Worm (Caenorhabditis elegans): Measurements from ENCODE around the gene best-19.

Gene best-19

DNA sequence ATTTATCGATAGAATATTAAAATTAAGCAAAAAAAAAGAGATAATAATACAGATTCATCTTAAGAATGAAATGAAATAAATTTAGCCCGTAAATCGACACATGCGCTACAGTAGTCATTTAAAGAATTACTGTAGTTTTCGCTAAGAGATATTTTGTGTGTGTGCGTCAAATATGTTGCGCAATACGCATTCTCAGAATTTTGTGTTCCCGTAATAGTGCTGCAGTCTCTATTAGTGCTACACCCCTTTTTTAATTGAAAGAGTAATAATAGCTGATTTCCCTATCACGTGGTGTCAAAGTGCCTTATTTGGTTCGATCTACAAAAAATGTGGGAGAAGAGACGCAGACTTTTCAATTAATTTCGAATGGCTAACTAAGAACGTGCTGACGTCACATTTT lies 39.2 kb upstream of the best-19 start:
- TF ChIP-seq nhr-237 (tag; optimal IDR thresholded peaks at IDR 0.05) (no peak), ceh-82 (tag; optimal IDR thresholded peaks at IDR 0.05) (no peak), aly-2 (tag; optimal IDR thresholded peaks at IDR 0.05) (no peak), ama-1 (optimal IDR thresholded peaks at IDR 0.05) (no peak), nhr-129 (tag; optimal IDR thresholded peaks at IDR 0.05) (no peak), elt-3 (tag; optimal IDR thresholded peaks at IDR 0.05) (no peak), nhr-25 (tag; optimal IDR thresholded peaks at IDR 0.05) (no peak), egl-27 (tag; optimal IDR thresholded peaks at IDR 0.05) (no peak), gmeb-1 (tag; optimal IDR thresholded peaks at IDR 0.05) (no peak), ztf-11 (tag; optimal IDR thresholded peaks at IDR 0.05) (no peak)

DNA sequence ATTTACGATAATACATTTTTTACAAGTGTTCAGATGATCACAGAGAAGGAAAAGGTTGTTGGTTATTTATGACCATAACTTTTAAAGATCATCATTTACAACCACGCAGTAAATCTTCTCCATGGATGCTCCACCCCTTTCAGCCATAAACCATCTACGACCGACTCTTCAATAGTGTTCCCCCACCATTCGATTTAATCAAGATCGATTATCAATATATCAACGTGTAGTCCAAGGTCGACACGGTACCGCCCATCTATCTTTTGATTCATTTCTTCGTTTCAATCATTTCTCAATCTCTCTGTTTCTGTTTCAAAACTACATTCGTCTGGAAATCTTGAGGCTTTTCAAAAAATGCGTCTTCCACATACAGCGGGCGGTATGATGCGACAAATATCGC lies 38.6 kb upstream of the best-19 start, which contains the start of gene aass-1:
Gene aass-1 (plus strand): TSS at position 301 of the 400 bp plus-strand sequence.
- TF ChIP-seq F13H6.1 (tag; optimal IDR thresholded peaks at IDR 0.05) (no peak), skn-1 (tag; optimal IDR thresholded peaks at IDR 0.05) (no peak), mbf-1 (tag; optimal IDR thresholded peaks at IDR 0.05) (no peak), dmd-4 (tag; optimal IDR thresholded peaks at IDR 0.05) (no peak), lsy-2 (tag; optimal IDR thresholded peaks at IDR 0.05) (no peak), sem-4 (tag; optimal IDR thresholded peaks at IDR 0.05) (no peak), nhr-10 (tag; optimal IDR thresholded peaks at IDR 0.05) (no peak), ztf-4 (tag; optimal IDR thresholded peaks at IDR 0.05) (no peak), unc-55 (GFP tag; optimal IDR thresholded peaks at IDR 0.05) (no peak), mdl-1 (tag; optimal IDR thresholded peaks at IDR 0.05) (no peak), nhr-129 (tag; optimal IDR thresholded peaks at IDR 0.05) (no peak), fos-1 (tag; optimal IDR thresholded peaks at IDR 0.05) (no peak), mab-5 (tag; optimal IDR thresholded peaks at IDR 0.05) (no peak), ceh-82 (tag; optimal IDR thresholded peaks at IDR 0.05) (no peak)

DNA sequence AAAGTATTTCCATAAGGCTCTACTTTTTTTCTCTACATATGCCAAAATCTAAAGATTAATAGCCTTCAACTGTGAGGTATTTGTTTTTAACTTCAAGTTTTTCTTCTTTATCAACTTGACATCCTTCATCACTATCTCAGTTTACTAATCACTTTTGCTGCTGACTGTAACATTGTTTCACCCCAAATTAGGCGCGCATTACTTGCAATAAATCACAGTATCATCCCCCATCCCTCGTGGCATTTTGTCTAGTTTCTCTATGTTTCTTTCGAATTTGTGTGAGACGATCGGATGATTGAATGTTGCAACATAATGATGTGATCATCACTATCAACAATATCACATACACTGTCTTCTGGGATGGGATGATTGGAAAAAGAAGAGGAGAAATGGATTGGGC lies 36.0 kb upstream of the best-19 start:
- no peak for TF ChIP-seq unc-39 (tag; optimal IDR thresholded peaks at IDR 0.05)
- TF ChIP-seq snpc-4 (tag; optimal IDR thresholded peaks at IDR 0.05) = no peak
- TF ChIP-seq sem-4 (tag; optimal IDR thresholded peaks at IDR 0.05) = no peak
- TF ChIP-seq gmeb-1 (tag; optimal IDR thresholded peaks at IDR 0.05) = peak; percentile 56
- TF ChIP-seq ama-1 (optimal IDR thresholded peaks at IDR 0.05) = no peak
- TF ChIP-seq nhr-237 (tag; optimal IDR thresholded peaks at IDR 0.05) = no peak
- no peak for TF ChIP-seq nhr-23 (tag; optimal IDR thresholded peaks at IDR 0.05)
- no peak for TF ChIP-seq skn-1 (tag; optimal IDR thresholded peaks at IDR 0.05)
- no peak for TF ChIP-seq ZK546.5 (tag; optimal IDR thresholded peaks at IDR 0.05)
- no peak for TF ChIP-seq nhr-10 (tag; optimal IDR thresholded peaks at IDR 0.05)
- TF ChIP-seq R02D3.7 (tag; optimal IDR thresholded peaks at IDR 0.05) = no peak
- TF ChIP-seq ztf-11 (tag; optimal IDR thresholded peaks at IDR 0.05) = no peak
- peak; percentile 73 for TF ChIP-seq blmp-1 (tag; optimal IDR thresholded peaks at IDR 0.05; ENCODE audit: insufficient read depth)
- no peak for TF ChIP-seq ztf-4 (tag; optimal IDR thresholded peaks at IDR 0.05)
- peak; percentile 79 for TF ChIP-seq sma-3 (GFP tag; optimal IDR thresholded peaks at IDR 0.05)
- TF ChIP-seq elt-3 (tag; optimal IDR thresholded peaks at IDR 0.05) = no peak
- TF ChIP-seq mbf-1 (tag; optimal IDR thresholded peaks at IDR 0.05) = no peak
- TF ChIP-seq mdl-1 (tag; optimal IDR thresholded peaks at IDR 0.05) = peak; percentile 67 to 86
- peak; percentile 56 for TF ChIP-seq crh-2 (tag; optimal IDR thresholded peaks at IDR 0.05)
- TF ChIP-seq lin-13 (GFP tag; optimal IDR thresholded peaks at IDR 0.05) = no peak
- TF ChIP-seq elt-1 (tag; optimal IDR thresholded peaks at IDR 0.05) = no peak
- no peak for TF ChIP-seq unc-55 (GFP tag; optimal IDR thresholded peaks at IDR 0.05)
- TF ChIP-seq nhr-25 (tag; optimal IDR thresholded peaks at IDR 0.05) = peak; percentile 75
- no peak for TF ChIP-seq unc-62 (GFP tag; optimal IDR thresholded peaks at IDR 0.05)
- peak; percentile 65 for TF ChIP-seq nhr-6 (tag; optimal IDR thresholded peaks at IDR 0.05)
- TF ChIP-seq lin-11 (tag; optimal IDR thresholded peaks at IDR 0.05) = no peak
- no peak for TF ChIP-seq dmd-4 (tag; optimal IDR thresholded peaks at IDR 0.05)
- TF ChIP-seq nhr-21 (tag; optimal IDR thresholded peaks at IDR 0.05) = peak; percentile 80
- peak; percentile 86 for TF ChIP-seq sma-9 (GFP tag; optimal IDR thresholded peaks at IDR 0.05)
- no peak for TF ChIP-seq sma-9 (tag; optimal IDR thresholded peaks at IDR 0.05)
- TF ChIP-seq fos-1 (tag; optimal IDR thresholded peaks at IDR 0.05) = peak; percentile 52
- TF ChIP-seq lsy-2 (tag; optimal IDR thresholded peaks at IDR 0.05) = no peak
- no peak for TF ChIP-seq nhr-77 (tag; optimal IDR thresholded peaks at IDR 0.05)
- no peak for TF ChIP-seq C34F6.9 (tag; optimal IDR thresholded peaks at IDR 0.05)
- no peak for TF ChIP-seq nhr-12 (tag; optimal IDR thresholded peaks at IDR 0.05)
- TF ChIP-seq ztf-1 (GFP tag; conservative IDR thresholded peaks at IDR 0.05) = no peak
- TF ChIP-seq mab-5 (tag; optimal IDR thresholded peaks at IDR 0.05) = peak; percentile 40
- no peak for TF ChIP-seq peb-1 (tag; optimal IDR thresholded peaks at IDR 0.05)
- TF ChIP-seq zag-1 (tag; optimal IDR thresholded peaks at IDR 0.05) = no peak
- TF ChIP-seq aly-2 (tag; optimal IDR thresholded peaks at IDR 0.05) = no peak
- no peak for TF ChIP-seq ceh-82 (tag; optimal IDR thresholded peaks at IDR 0.05)
- no peak for TF ChIP-seq nhr-11 (tag; optimal IDR thresholded peaks at IDR 0.05)
- no peak for TF ChIP-seq alr-1 (tag; optimal IDR thresholded peaks at IDR 0.05)
- TF ChIP-seq ceh-16 (tag; optimal IDR thresholded peaks at IDR 0.05) = no peak
- TF ChIP-seq egl-27 (tag; optimal IDR thresholded peaks at IDR 0.05) = no peak
- TF ChIP-seq lin-39 (tag; optimal IDR thresholded peaks at IDR 0.05) = no peak
- no peak for TF ChIP-seq F13H6.1 (tag; optimal IDR thresholded peaks at IDR 0.05)
- no peak for TF ChIP-seq Y55F3AM.14 (GFP tag; optimal IDR thresholded peaks at IDR 0.05)

All from whole organism, L2 larva.